Worm (Caenorhabditis elegans): ENCODE measurements around the gene C08B11.9.

DNA sequence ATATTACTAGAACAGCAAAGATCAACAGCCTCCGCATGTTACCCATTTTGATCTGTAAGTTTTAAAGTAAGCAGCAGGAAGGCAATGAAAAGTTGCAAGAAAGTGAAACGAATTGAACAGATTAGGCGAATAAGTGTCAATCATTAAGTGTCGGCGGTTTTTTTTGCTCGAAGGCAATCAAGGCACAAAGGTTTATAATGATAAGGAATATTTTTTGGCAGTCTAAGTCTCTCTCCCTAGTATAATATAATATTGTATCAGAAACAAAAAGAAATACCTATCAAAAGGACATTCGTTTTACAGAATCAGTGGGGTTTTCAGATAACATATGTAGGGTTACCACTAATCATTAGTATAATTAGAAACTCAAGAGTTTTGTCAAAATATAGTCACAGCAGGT lies 5.3 kb downstream of the C08B11.9 start, which contains the start of gene nrf-6:
- no peak for TF ChIP-seq xnd-1 (tag; optimal IDR thresholded peaks at IDR 0.05)
- no peak for TF ChIP-seq attf-6 (GFP tag; IDR thresholded peaks at IDR 0.05)
- no peak for TF ChIP-seq hsf-1 (GFP tag; IDR thresholded peaks at IDR 0.05)
- no peak for TF ChIP-seq Y53G8AR.9 (GFP tag; conservative IDR thresholded peaks at IDR 0.05)
- TF ChIP-seq nhr-90 (tag; optimal IDR thresholded peaks at IDR 0.05) = no peak
- no peak for TF ChIP-seq ztf-22 (GFP tag; optimal IDR thresholded peaks at IDR 0.05)
